Fruit fly (Drosophila melanogaster): ENCODE data around the gene CG5567.

CG5567 gene

dm6 chr3L:17846982-17847355, 3.6 kb upstream of the CG5567 start (continued):
- TF ChIP-seq CG5245 (GFP tag; optimal IDR thresholded peaks at IDR 0.05): no peak
- TF ChIP-seq fd3F (GFP tag; optimal IDR thresholded peaks at IDR 0.05): no peak
- no peak for TF ChIP-seq lola (GFP tag; optimal IDR thresholded peaks at IDR 0.05)
- peak; percentile 69 for TF ChIP-seq vnd (GFP tag; IDR thresholded peaks at IDR 0.05; ENCODE audit: partially characterized antibody)
- TF ChIP-seq CG14441 (GFP tag; IDR thresholded peaks at IDR 0.05): no peak
- no peak for TF ChIP-seq CG11504 (tag; optimal IDR thresholded peaks at IDR 0.05)
- TF ChIP-seq tx (GFP tag; optimal IDR thresholded peaks at IDR 0.05): no peak
- TF ChIP-seq CG7372 (GFP tag; IDR thresholded peaks at IDR 0.05): no peak
- peak; percentile 66 for TF ChIP-seq CG9932 (GFP tag; IDR thresholded peaks at IDR 0.05)
- TF ChIP-seq CG2889 (GFP tag; IDR thresholded peaks at IDR 0.05): no peak
- no peak for TF ChIP-seq CG17186 (GFP tag; optimal IDR thresholded peaks at IDR 0.05)
- TF ChIP-seq croc (GFP tag; conservative IDR thresholded peaks at IDR 0.05): no peak
- peak; percentile 74 for TF ChIP-seq Dref (GFP tag; IDR thresholded peaks at IDR 0.05)
- TF ChIP-seq slou (GFP tag; optimal IDR thresholded peaks at IDR 0.05): no peak
- no peak for TF ChIP-seq cg (GFP tag; optimal IDR thresholded peaks at IDR 0.05)
- no peak for TF ChIP-seq exex (tag; optimal IDR thresholded peaks at IDR 0.05)
- no peak for TF ChIP-seq CG17361 (GFP tag; IDR thresholded peaks at IDR 0.05)
- TF ChIP-seq gce (GFP tag; IDR thresholded peaks at IDR 0.05): no peak
- TF ChIP-seq CG1024 (GFP tag; IDR thresholded peaks at IDR 0.05): no peak
- TF ChIP-seq H2.0 (GFP tag; IDR thresholded peaks at IDR 0.05): no peak
- TF ChIP-seq gem (tag; optimal IDR thresholded peaks at IDR 0.05): no peak
- TF ChIP-seq CG9797 (GFP tag; optimal IDR thresholded peaks at IDR 0.05): no peak
- TF ChIP-seq CG7357 (GFP tag; IDR thresholded peaks at IDR 0.05): no peak
- TF ChIP-seq CG30020 (tag; optimal IDR thresholded peaks at IDR 0.05): no peak
- TF ChIP-seq CG5180 (GFP tag; optimal IDR thresholded peaks at IDR 0.05): peak; percentile 63
- TF ChIP-seq Hr51 (GFP tag; optimal IDR thresholded peaks at IDR 0.05): no peak
- no peak for TF ChIP-seq CG13296 (GFP tag; optimal IDR thresholded peaks at IDR 0.05)
- peak; percentile 38; the same call in 1 of the 4 replicates for TF ChIP-seq Gug (GFP tag; IDR thresholded peaks at IDR 0.05)
- peak; percentile 61 for TF ChIP-seq YL-1 (GFP tag; optimal IDR thresholded peaks at IDR 0.05)
- TF ChIP-seq HmgZ (tag; optimal IDR thresholded peaks at IDR 0.05): peak; percentile 15
- no peak for TF ChIP-seq CG3726 (GFP tag; IDR thresholded peaks at IDR 0.05)
- no peak for TF ChIP-seq maf-S (GFP tag; optimal IDR thresholded peaks at IDR 0.05)
- no peak for TF ChIP-seq CG2120 (GFP tag; optimal IDR thresholded peaks at IDR 0.05)
- TF ChIP-seq crol (GFP tag; IDR thresholded peaks at IDR 0.05): peak; percentile 56
- no peak for TF ChIP-seq CG3407 (GFP tag; optimal IDR thresholded peaks at IDR 0.05)
- TF ChIP-seq CG8924 (tag; optimal IDR thresholded peaks at IDR 0.05): no peak
- TF ChIP-seq phol (tag; optimal IDR thresholded peaks at IDR 0.05): no peak
- no peak for TF ChIP-seq CG43689 (GFP tag; IDR thresholded peaks at IDR 0.05)
- TF ChIP-seq disco-r (GFP tag; optimal IDR thresholded peaks at IDR 0.05): no peak
- TF ChIP-seq shn (GFP tag; optimal IDR thresholded peaks at IDR 0.05): peak; percentile 10
- peak; percentile 71 for TF ChIP-seq hb (GFP tag; IDR thresholded peaks at IDR 0.05; ENCODE audit: partially characterized antibody)
- no peak for TF ChIP-seq CG8478 (optimal IDR thresholded peaks at IDR 0.05)
- no peak for TF ChIP-seq Nf-YA (GFP tag; IDR thresholded peaks at IDR 0.05)
- TF ChIP-seq da (GFP tag; optimal IDR thresholded peaks at IDR 0.05): no peak
- no peak for TF ChIP-seq CG33213 (GFP tag; optimal IDR thresholded peaks at IDR 0.05)
- no peak for TF ChIP-seq bcd (GFP tag; optimal IDR thresholded peaks at IDR 0.05)
- TF ChIP-seq stwl (tag; optimal IDR thresholded peaks at IDR 0.05): no peak
- TF ChIP-seq TFAM (GFP tag; optimal IDR thresholded peaks at IDR 0.05): no peak
- no peak for TF ChIP-seq Ets65A (GFP tag)
- TF ChIP-seq sens-2 (GFP tag; IDR thresholded peaks at IDR 0.05): no peak
- no peak for TF ChIP-seq CG9437 (GFP tag; optimal IDR thresholded peaks at IDR 0.05)
- TF ChIP-seq Oli (tag; optimal IDR thresholded peaks at IDR 0.05): no peak
- peak; percentile 21 for TF ChIP-seq mam (GFP tag; optimal IDR thresholded peaks at IDR 0.05)
